Worm (Caenorhabditis elegans) whole organism, L4/young adult: ENCODE measurements around the gene tnt-4.
A peak's percentile ranks its signal among the peaks of the same experiment; 100 is the strongest.

Source experiments
- dao-5 ChIP-seq: sonication (generic microtip); optimal IDR thresholded peaks from 2 replicates; lab custom pipeline; 2016; ENCODE audit warnings: missing genotype, missing genetic modification characterization, moderate library complexity, missing compliant biosample characterization
- him-1 ChIP-seq: sonication (generic microtip); optimal IDR thresholded peaks from 2 replicates; lab custom pipeline; 2016; ENCODE audit warnings: missing genotype, missing genetic modification reagents, missing genetic modification characterization, missing compliant biosample characterization

- no peak for TF ChIP-seq dao-5 (tag; lab: Kevin White, UChicago)
- peak; percentile 1 for TF ChIP-seq him-1 (tag; lab: Kevin White, UChicago)
These were observed 15.7 kb upstream of the tnt-4 start for ce11 chrV:2008412-2008811.
